Fruit fly (Drosophila melanogaster): ENCODE data around the gene CG31915.

The CG31915 gene

DNA sequence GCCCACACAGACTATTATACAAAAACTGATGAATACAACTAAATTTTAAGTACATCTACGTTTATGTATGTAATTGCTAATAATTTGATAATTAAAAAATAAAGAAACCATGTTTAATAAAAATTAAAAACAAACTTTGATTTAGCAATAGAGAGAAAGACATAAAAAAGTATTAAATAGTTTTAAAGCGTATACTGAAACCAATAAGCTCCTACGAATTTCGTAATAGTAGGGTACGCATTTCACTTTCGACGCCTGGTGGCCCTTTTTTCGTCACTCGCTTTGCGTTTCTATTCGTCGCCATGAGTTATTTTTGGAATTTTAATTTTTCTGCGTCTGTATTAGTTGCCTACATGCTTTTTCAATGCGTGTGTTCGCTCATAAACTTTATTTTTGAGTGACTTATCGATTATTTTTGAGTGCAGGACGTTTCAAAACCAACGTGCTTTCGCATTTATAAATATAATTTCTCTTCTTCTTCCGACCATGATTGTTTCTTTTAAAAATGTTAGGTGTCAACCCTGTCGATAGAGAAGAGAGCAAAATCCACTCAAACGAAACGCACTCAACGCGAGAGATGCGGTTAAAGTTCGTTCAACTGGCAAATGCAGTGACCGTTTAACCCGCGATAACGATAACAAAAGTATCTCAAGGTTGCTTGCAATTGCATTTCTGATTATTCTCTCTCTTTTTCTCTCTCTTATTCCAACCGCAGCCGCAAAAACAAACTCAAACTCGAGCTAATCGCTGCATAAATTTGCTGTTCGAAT is 18.8 kb downstream of the CG31915 start, which contains the start of gene Oscillin (continued):
- peak; percentile 88 for TF ChIP-seq tgo (GFP tag; IDR thresholded peaks at IDR 0.05)
- no peak for TF ChIP-seq br (optimal IDR thresholded peaks at IDR 0.05)
- no peak for TF ChIP-seq otp (GFP tag; IDR thresholded peaks at IDR 0.05)
- peak; percentile 64 for TF ChIP-seq wor (GFP tag; IDR thresholded peaks at IDR 0.05)
- TF ChIP-seq Hmr (GFP tag; optimal IDR thresholded peaks at IDR 0.05) = no peak
- TF ChIP-seq CG3163 (GFP tag; optimal IDR thresholded peaks at IDR 0.05) = no peak
- peak; percentile 45 for TF ChIP-seq CG4404 (GFP tag; IDR thresholded peaks at IDR 0.05)
- peak; percentile 77; the same call in 1 of the 2 replicates for TF ChIP-seq chm (GFP tag; IDR thresholded peaks at IDR 0.05)
- TF ChIP-seq CG15073 (GFP tag; optimal IDR thresholded peaks at IDR 0.05) = peak; percentile 12
- TF ChIP-seq HmgD (GFP tag; optimal IDR thresholded peaks at IDR 0.05) = no peak
- peak; percentile 48 for TF ChIP-seq CG4854 (GFP tag; optimal IDR thresholded peaks at IDR 0.05)
- TF ChIP-seq CG5953 (GFP tag; IDR thresholded peaks at IDR 0.05) = 0 out of 2 replicates have a peak, but pooled peaks have one; percentile 28
- TF ChIP-seq stc (GFP tag; IDR thresholded peaks at IDR 0.05) = peak; percentile 94
- TF ChIP-seq Dip3 (GFP tag; optimal IDR thresholded peaks at IDR 0.05) = no peak
- no peak for TF ChIP-seq CG12236 (GFP tag; optimal IDR thresholded peaks at IDR 0.05)
- TF ChIP-seq Xbp1 (GFP tag; optimal IDR thresholded peaks at IDR 0.05) = peak; percentile 80
- TF ChIP-seq dpn (GFP tag; optimal IDR thresholded peaks at IDR 0.05) = peak; percentile 61 to 65
- no peak for TF ChIP-seq tll (GFP tag; optimal IDR thresholded peaks at IDR 0.05)
- TF ChIP-seq Poxn (GFP tag; IDR thresholded peaks at IDR 0.05) = peak; percentile 28; the same call in 1 of the 2 replicates
- peak; percentile 45; the same call in 1 of the 2 replicates for TF ChIP-seq MBD-R2 (GFP tag; IDR thresholded peaks at IDR 0.05)
- peak; percentile 75 for TF ChIP-seq CG15269 (tag; optimal IDR thresholded peaks at IDR 0.05)
- peak; percentile 51; the same call in 1 of the 3 replicates for TF ChIP-seq ci (GFP tag; IDR thresholded peaks at IDR 0.05)
- TF ChIP-seq chinmo (GFP tag; IDR thresholded peaks at IDR 0.05; ENCODE audit: partially characterized antibody) = peak; percentile 85; the same call in 3 of the 4 replicates
- no peak for TF ChIP-seq Optix (GFP tag; IDR thresholded peaks at IDR 0.05)
- peak; percentile 82 for TF ChIP-seq CG32772 (GFP tag; IDR thresholded peaks at IDR 0.05)
- peak; percentile 66 for TF ChIP-seq sug (tag; optimal IDR thresholded peaks at IDR 0.05)
- TF ChIP-seq Fer1 (GFP tag; optimal IDR thresholded peaks at IDR 0.05) = peak; percentile 87
- peak; percentile 81 for TF ChIP-seq ttk (GFP tag; IDR thresholded peaks at IDR 0.05)
- TF ChIP-seq CG11398 (GFP tag; optimal IDR thresholded peaks at IDR 0.05) = peak; percentile 12
- peak; percentile 78 for TF ChIP-seq tna (GFP tag; IDR thresholded peaks at IDR 0.05; ENCODE audit: partially characterized antibody)
- peak; percentile 13 for TF ChIP-seq CG12769 (tag; optimal IDR thresholded peaks at IDR 0.05)
- peak; percentile 71 for TF ChIP-seq sim (GFP tag; IDR thresholded peaks at IDR 0.05)
- no peak for TF ChIP-seq CG8944 (GFP tag; optimal IDR thresholded peaks at IDR 0.05)
- TF ChIP-seq Ptx1 (GFP tag; IDR thresholded peaks at IDR 0.05) = peak; percentile 88
- peak; percentile 84 for TF ChIP-seq H2.0 (GFP tag; IDR thresholded peaks at IDR 0.05)
- peak; percentile 64; the same call in 1 of the 2 replicates for TF ChIP-seq Bgb (GFP tag; IDR thresholded peaks at IDR 0.05; ENCODE audit: partially characterized antibody)
- peak; percentile 68 for TF ChIP-seq CG14050 (GFP tag; IDR thresholded peaks at IDR 0.05)
- TF ChIP-seq sr (GFP tag; IDR thresholded peaks at IDR 0.05) = no peak
- peak; percentile 91 for TF ChIP-seq gce (GFP tag; IDR thresholded peaks at IDR 0.05)
- TF ChIP-seq Vsx1 (GFP tag; optimal IDR thresholded peaks at IDR 0.05) = no peak
- peak; percentile 48 for TF ChIP-seq ewg (GFP tag; optimal IDR thresholded peaks at IDR 0.05)
- TF ChIP-seq CG30431 (GFP tag; optimal IDR thresholded peaks at IDR 0.05) = peak; percentile 45
- TF ChIP-seq Atf-2 (GFP tag; optimal IDR thresholded peaks at IDR 0.05) = peak; percentile 66
- no peak for TF ChIP-seq Atf6 (GFP tag; IDR thresholded peaks at IDR 0.05)
- peak; percentile 42 for TF ChIP-seq crc (GFP tag; optimal IDR thresholded peaks at IDR 0.05)
- TF ChIP-seq CG3995 (GFP tag; optimal IDR thresholded peaks at IDR 0.05) = no peak
- TF ChIP-seq lov (optimal IDR thresholded peaks at IDR 0.05) = no peak
- peak; percentile 77; the same call in 2 of the 3 replicates for TF ChIP-seq lov (GFP tag; IDR thresholded peaks at IDR 0.05)
- no peak for TF ChIP-seq Lpt (GFP tag; optimal IDR thresholded peaks at IDR 0.05)
- TF ChIP-seq Drgx (GFP tag; IDR thresholded peaks at IDR 0.05) = peak; percentile 77
- peak; percentile 72 for TF ChIP-seq Nf-YC (tag; optimal IDR thresholded peaks at IDR 0.05)
